Fruit fly (Drosophila melanogaster) ovary, adult (tissue): ENCODE results near the gene CG1428.

Experiments used
- CG17801 ChIP-seq: fragments of 200-800 bp; optimal IDR thresholded peaks from 2 replicates; lab custom pipeline; 2019; ENCODE audit warnings: missing biosample characterization, mild to moderate bottlenecking, missing genetic modification characterization, moderate library complexity; ENCODE audit not compliant: partially characterized antibody

Gene CG1428

dm6 chr2L:21905989-21906388 is at the start of gene CG1428:
TSS of gene CG1428 (plus strand) at chr2L:21906289.
- TF ChIP-seq CG17801 (GFP tag; lab: Kevin White, UChicago) = no peak

dm6 chr2L:21857744-21858143 is 48.3 kb upstream of the CG1428 start:
- TF ChIP-seq CG17801 (GFP tag; lab: Kevin White, UChicago) = no peak

dm6 chr2L:21860566-21860965 is 45.5 kb upstream of the CG1428 start:
- no peak for TF ChIP-seq CG17801 (GFP tag; lab: Kevin White, UChicago)

- TF ChIP-seq CG17801 (GFP tag; lab: Kevin White, UChicago) = no peak
These were observed 42.5 kb upstream of the CG1428 start for dm6 chr2L:21863544-21863945.

dm6 chr2L:21866362-21866761 is 39.7 kb upstream of the CG1428 start:
- no peak for TF ChIP-seq CG17801 (GFP tag; lab: Kevin White, UChicago)

dm6 chr2L:21867040-21867981 is 38.8 kb upstream of the CG1428 start:
- no peak for TF ChIP-seq CG17801 (GFP tag; lab: Kevin White, UChicago)

dm6 chr2L:21868712-21869280 is 37.3 kb upstream of the CG1428 start:
- no peak for TF ChIP-seq CG17801 (GFP tag; lab: Kevin White, UChicago)

- no peak for TF ChIP-seq CG17801 (GFP tag; lab: Kevin White, UChicago)
These were observed 34.4 kb upstream of the CG1428 start for dm6 chr2L:21871708-21872107.

- TF ChIP-seq CG17801 (GFP tag; lab: Kevin White, UChicago) = no peak
These were observed 32.4 kb upstream of the CG1428 start for dm6 chr2L:21873696-21874095.

dm6 chr2L:21877006-21877405 is 29.1 kb upstream of the CG1428 start:
- TF ChIP-seq CG17801 (GFP tag; lab: Kevin White, UChicago) = no peak

dm6 chr2L:21879411-21879810 is 26.7 kb upstream of the CG1428 start:
- no peak for TF ChIP-seq CG17801 (GFP tag; lab: Kevin White, UChicago)

- TF ChIP-seq CG17801 (GFP tag; lab: Kevin White, UChicago) = no peak
These were observed 24.5 kb upstream of the CG1428 start for dm6 chr2L:21881504-21882124.

dm6 chr2L:21885502-21885901 is 20.6 kb upstream of the CG1428 start:
- no peak for TF ChIP-seq CG17801 (GFP tag; lab: Kevin White, UChicago)

- TF ChIP-seq CG17801 (GFP tag; lab: Kevin White, UChicago) = no peak
These were observed 19.8 kb upstream of the CG1428 start for dm6 chr2L:21886260-21886659.

- TF ChIP-seq CG17801 (GFP tag; lab: Kevin White, UChicago) = no peak
These were observed 18.5 kb upstream of the CG1428 start for dm6 chr2L:21887582-21887981.
